Worm (Caenorhabditis elegans) whole organism, L4 larva: ENCODE measurements around the gene tpan-1.
A peak's percentile ranks its signal among the peaks of the same experiment; 100 is the strongest.

ENCODE experiments used
- F10B5.3 ChIP-seq: sonication (generic microtip); optimal IDR thresholded peaks from 2 replicates; lab custom pipeline; 2016; ENCODE audit warnings: mild to moderate bottlenecking, missing genetic modification characterization, missing compliant biosample characterization
- F44E2.7 ChIP-seq: fragments of 200-800 bp; sonication (Bioruptor generic); IDR thresholded peaks from 2 replicates; pipeline ENCODE4 v2.1.2; 2022; ENCODE audit warnings: missing genetic modification characterization, missing compliant biosample characterization
- T20F7.1 ChIP-seq: fragments of 200-800 bp; sonication (Bioruptor generic); optimal IDR thresholded peaks from 2 replicates; lab custom pipeline; 2018; ENCODE audit warnings: mild to moderate bottlenecking, missing genetic modification characterization, missing compliant biosample characterization
- T26A8.4 ChIP-seq: fragments of 200-800 bp; sonication (Bioruptor generic); IDR thresholded peaks from 2 replicates; pipeline ENCODE4 v1.3.6; 2022; ENCODE audit warnings: missing genetic modification characterization, missing compliant biosample characterization
- Y105C5A.15 ChIP-seq: fragments of 200-800 bp; sonication (Bioruptor generic); IDR thresholded peaks from 2 replicates; pipeline ENCODE4 v1.3.6; 2022; ENCODE audit warnings: missing genetic modification characterization, missing compliant biosample characterization
- Y5F2A.4 ChIP-seq: fragments of 200-800 bp; sonication (Bioruptor generic); optimal IDR thresholded peaks from 2 replicates; lab custom pipeline; 2018; ENCODE audit warnings: mild to moderate bottlenecking, missing genetic modification characterization, missing compliant biosample characterization
- arid-1 ChIP-seq: fragments of 200-800 bp; sonication (Bioruptor generic); conservative IDR thresholded peaks from 2 replicates; pipeline ENCODE4 v1.3.6; 2022; ENCODE audit warnings: missing genetic modification reagents, missing genetic modification characterization, missing compliant biosample characterization
- ctbp-1 ChIP-seq: fragments of 200-800 bp; sonication (Bioruptor generic); IDR thresholded peaks from 2 replicates; pipeline ENCODE4 v1.3.6; 2022; ENCODE audit warnings: missing genetic modification reagents, missing genetic modification characterization, missing compliant biosample characterization
- daf-16 ChIP-seq, 3 experiments: sonication (generic microtip); optimal IDR thresholded peaks; 2 replicates each; lab custom pipeline; 2016 to 2017; ENCODE audit warnings: missing genetic modification characterization in 3 of 3, missing genetic modification reagents in 3 of 3, mild to moderate bottlenecking in 2 of 3, missing compliant biosample characterization in 2 of 3, missing biosample characterization in 1 of 3, moderate library complexity in 1 of 3
- daf-19 ChIP-seq: fragments of 200-800 bp; sonication (Bioruptor generic); conservative IDR thresholded peaks from 2 replicates; pipeline ENCODE4 v1.3.6; 2022; ENCODE audit warnings: missing genetic modification characterization, missing compliant biosample characterization
- dmd-8 ChIP-seq: fragments of 200-800 bp; sonication (Bioruptor generic); IDR thresholded peaks from 2 replicates; pipeline ENCODE4 v1.3.6; 2022; ENCODE audit warnings: missing genetic modification characterization, missing compliant biosample characterization
- dpl-1 ChIP-seq: fragments of 150-350 bp; optimal IDR thresholded peaks from 2 replicates; lab custom pipeline; 2014; ENCODE audit warnings: missing biosample characterization, missing genetic modification reagents, missing genetic modification characterization
- duxl-1 ChIP-seq: sonication (generic microtip); optimal IDR thresholded peaks from 2 replicates; lab custom pipeline; 2016; ENCODE audit warnings: mild to moderate bottlenecking, missing genetic modification characterization, moderate library complexity, missing compliant biosample characterization; ENCODE audit not compliant: poor library complexity
- fkh-10 ChIP-seq: fragments of 150-350 bp; optimal IDR thresholded peaks from 2 replicates; lab custom pipeline; 2014; ENCODE audit warnings: missing biosample characterization, missing genetic modification reagents, missing genetic modification characterization
- gei-8 ChIP-seq: fragments of 200-800 bp; sonication (Bioruptor generic); optimal IDR thresholded peaks from 2 replicates; lab custom pipeline; 2018; ENCODE audit warnings: mild to moderate bottlenecking, missing genetic modification characterization, missing compliant biosample characterization
- hlh-11 ChIP-seq: fragments of 200-800 bp; sonication (Bioruptor generic); optimal IDR thresholded peaks from 2 replicates; lab custom pipeline; 2018; ENCODE audit warnings: mild to moderate bottlenecking, missing genetic modification characterization, missing compliant biosample characterization
- hlh-30 ChIP-seq: sonication (generic microtip); optimal IDR thresholded peaks from 2 replicates; lab custom pipeline; 2017; ENCODE audit warnings: antibody characterized with exemption, mild to moderate bottlenecking, missing genetic modification characterization, missing compliant biosample characterization; ENCODE audit not compliant: insufficient read depth
- lim-7 ChIP-seq: fragments of 200-800 bp; sonication (Bioruptor generic); IDR thresholded peaks from 2 replicates; pipeline ENCODE4 v1.3.6; 2022; ENCODE audit warnings: missing genetic modification characterization, missing compliant biosample characterization
- lin-1 ChIP-seq: fragments of 200-800 bp; sonication (Bioruptor generic); IDR thresholded peaks from 2 replicates; pipeline ENCODE4 v1.3.6; 2022; ENCODE audit warnings: missing genetic modification reagents, missing genetic modification characterization, missing compliant biosample characterization
- lin-15B ChIP-seq: fragments of 150-350 bp; sonication (generic microtip); optimal IDR thresholded peaks from 3 replicates; lab custom pipeline; 2014; ENCODE audit warnings: missing biosample characterization, missing genetic modification characterization
- lin-39 ChIP-seq: fragments of 150-350 bp; optimal IDR thresholded peaks from 2 replicates; lab custom pipeline; 2014; ENCODE audit warnings: missing biosample characterization, missing genetic modification reagents, missing genetic modification characterization
- mdl-1 ChIP-seq, 2 experiments: fragments of 150-350 bp in 1 of 2; sonication (generic microtip) in 1 of 2; optimal IDR thresholded peaks; 2 replicates each; lab custom pipeline; 2014 to 2017; ENCODE audit warnings: missing biosample characterization in 2 of 2, missing genetic modification characterization in 2 of 2
- mdt-29 ChIP-seq: fragments of 200-800 bp; sonication (Bioruptor generic); IDR thresholded peaks from 2 replicates; pipeline ENCODE4 v1.3.6; 2022; ENCODE audit warnings: missing genetic modification reagents, missing genetic modification characterization, missing compliant biosample characterization
- mxl-2 ChIP-seq: fragments of 200-800 bp; sonication (Bioruptor generic); conservative IDR thresholded peaks from 2 replicates; pipeline ENCODE4 v1.3.6; 2022; ENCODE audit warnings: missing genetic modification reagents, missing genetic modification characterization, missing compliant biosample characterization
- nhr-11 ChIP-seq: fragments of 150-350 bp; optimal IDR thresholded peaks from 2 replicates; lab custom pipeline; 2014; ENCODE audit warnings: missing biosample characterization, missing genetic modification characterization
- nhr-111 ChIP-seq: fragments of 200-800 bp; sonication (Bioruptor generic); optimal IDR thresholded peaks from 2 replicates; lab custom pipeline; 2018; ENCODE audit warnings: mild to moderate bottlenecking, missing genetic modification characterization, missing compliant biosample characterization
- nhr-28 ChIP-seq: fragments of 150-350 bp; optimal IDR thresholded peaks from 2 replicates; lab custom pipeline; 2014; ENCODE audit warnings: missing biosample characterization, missing genetic modification characterization
- nhr-41 ChIP-seq: fragments of 200-800 bp; sonication (Bioruptor generic); IDR thresholded peaks from 2 replicates; pipeline ENCODE4 v1.3.6; 2022; ENCODE audit warnings: missing genetic modification reagents, missing genetic modification characterization, missing compliant biosample characterization
- nhr-6 ChIP-seq: fragments of 150-350 bp; optimal IDR thresholded peaks from 2 replicates; lab custom pipeline; 2014; ENCODE audit warnings: missing biosample characterization, missing genetic modification characterization
- php-3 ChIP-seq: fragments of 200-800 bp; sonication (Bioruptor generic); IDR thresholded peaks from 2 replicates; pipeline ENCODE4 v1.3.6; 2022; ENCODE audit warnings: missing genetic modification reagents, missing genetic modification characterization, missing compliant biosample characterization
- rbr-2 ChIP-seq: sonication (generic microtip); optimal IDR thresholded peaks from 2 replicates; lab custom pipeline; 2016; ENCODE audit warnings: missing genotype, missing genetic modification characterization, missing compliant biosample characterization
- saeg-2 ChIP-seq: fragments of 200-800 bp; sonication (Bioruptor generic); IDR thresholded peaks from 2 replicates; pipeline ENCODE4 v1.3.6; 2022; ENCODE audit warnings: missing genetic modification reagents, missing genetic modification characterization, missing compliant biosample characterization
- skn-1 ChIP-seq: fragments of 150-350 bp; optimal IDR thresholded peaks from 2 replicates; lab custom pipeline; 2014; ENCODE audit warnings: missing biosample characterization, missing genetic modification characterization
- snpc-4 ChIP-seq: fragments of 150-350 bp; optimal IDR thresholded peaks from 2 replicates; lab custom pipeline; 2014; ENCODE audit warnings: missing biosample characterization, missing genetic modification characterization
- spr-1 ChIP-seq: sonication (generic microtip); optimal IDR thresholded peaks from 2 replicates; lab custom pipeline; 2016; ENCODE audit warnings: mild to moderate bottlenecking, missing genetic modification characterization, missing compliant biosample characterization
- spr-3 ChIP-seq: fragments of 200-800 bp; sonication (Bioruptor generic); optimal IDR thresholded peaks from 2 replicates; lab custom pipeline; 2018; ENCODE audit warnings: mild to moderate bottlenecking, missing genetic modification characterization, missing compliant biosample characterization
- tag-97 ChIP-seq: fragments of 200-800 bp; sonication (Bioruptor generic); IDR thresholded peaks from 2 replicates; pipeline ENCODE4 v1.3.6; 2022; ENCODE audit warnings: missing genetic modification characterization, missing compliant biosample characterization
- tra-1 ChIP-seq: fragments of 200-800 bp; sonication (Bioruptor generic); IDR thresholded peaks from 2 replicates; pipeline ENCODE4 v1.3.6; 2022; ENCODE audit warnings: missing genetic modification reagents, missing genetic modification characterization, missing compliant biosample characterization
- unc-130 ChIP-seq: sonication (generic microtip); optimal IDR thresholded peaks from 2 replicates; lab custom pipeline; 2016; ENCODE audit warnings: missing genetic modification reagents, missing genetic modification characterization, missing compliant biosample characterization
- unc-39 ChIP-seq: sonication (generic microtip); optimal IDR thresholded peaks from 2 replicates; lab custom pipeline; 2017; ENCODE audit warnings: missing biosample characterization, missing genetic modification characterization
- unc-62 ChIP-seq, 3 experiments: fragments of 150-350 bp in 1 of 3; sonication (generic microtip); optimal IDR thresholded peaks in 2 of 3; peaks in 1 of 3; 1 replicate in 1 of 3; 2 replicates in 2 of 3; lab custom pipeline; 2014 to 2017; ENCODE audit warnings: missing biosample characterization in 3 of 3, missing genetic modification characterization in 3 of 3, missing genetic modification reagents in 3 of 3, missing genotype in 1 of 3
- vab-7 ChIP-seq: fragments of 200-800 bp; sonication (Bioruptor generic); IDR thresholded peaks from 2 replicates; pipeline ENCODE4 v1.3.6; 2022; ENCODE audit warnings: missing genetic modification reagents, missing genetic modification characterization, missing compliant biosample characterization
- zfp-2 ChIP-seq: sonication (generic microtip); optimal IDR thresholded peaks from 2 replicates; lab custom pipeline; 2016; ENCODE audit warnings: mild to moderate bottlenecking, missing genetic modification characterization, missing compliant biosample characterization
- zfp-3 ChIP-seq: fragments of 200-800 bp; sonication (Bioruptor generic); conservative IDR thresholded peaks from 2 replicates; pipeline ENCODE4 v1.3.6; 2022; ENCODE audit warnings: missing genetic modification reagents, missing genetic modification characterization, missing compliant biosample characterization
- zip-2 ChIP-seq: fragments of 150-350 bp; optimal IDR thresholded peaks from 2 replicates; lab custom pipeline; 2014; ENCODE audit warnings: missing biosample characterization, missing genetic modification characterization
- ztf-11 ChIP-seq: fragments of 150-350 bp; optimal IDR thresholded peaks from 2 replicates; lab custom pipeline; 2014; ENCODE audit warnings: missing biosample characterization, missing genetic modification characterization
- ztf-7 ChIP-seq: fragments of 150-350 bp; optimal IDR thresholded peaks from 2 replicates; lab custom pipeline; 2014; ENCODE audit warnings: missing biosample characterization, missing genetic modification characterization

Gene tpan-1

ce11 chrV:20776761-20777160 lies 12.5 kb upstream of the tpan-1 start (continued):
- TF ChIP-seq spr-1 (tag; lab: Kevin White, UChicago): no peak
- TF ChIP-seq rbr-2: peak; percentile 23
- no peak for TF ChIP-seq duxl-1 (tag; lab: Kevin White, UChicago)
- no peak for TF ChIP-seq F10B5.3 (tag; lab: Kevin White, UChicago)
- TF ChIP-seq fkh-10 (GFP tag; lab: Kevin White, UChicago): peak; percentile 13
- TF ChIP-seq T26A8.4 (GFP tag; lab: Robert Waterston, UW): peak; percentile 14; the same call in 1 of the 2 replicates
- TF ChIP-seq spr-3 (GFP tag; lab: Kevin White, UChicago): no peak
- TF ChIP-seq zfp-3 (GFP tag; lab: Robert Waterston, UW): peak; percentile 30; the same call in 1 of the 2 replicates
- TF ChIP-seq ztf-7: no peak
- TF ChIP-seq dmd-8: no peak
- peak in 1 of 2 experiments; percentile 74 for TF ChIP-seq unc-62 (GFP tag; optimal IDR thresholded peaks at IDR 0.05 in 1 of 2; lab: Kevin White, UChicago)
- TF ChIP-seq unc-62 (tag; optimal IDR thresholded peaks at IDR 0.05; lab: Kevin White, UChicago): no peak
- 0 out of 2 replicates have a peak, but pooled peaks have one; percentile 30 for TF ChIP-seq arid-1 (GFP tag; lab: Robert Waterston, UW)
- no peak for TF ChIP-seq nhr-6
- no peak for TF ChIP-seq daf-19 (GFP tag; lab: Robert Waterston, UW)
- peak; percentile 81 for TF ChIP-seq nhr-28
- no peak for TF ChIP-seq daf-16 (GFP tag; optimal IDR thresholded peaks at IDR 0.05; lab: Kevin White, UChicago)
- TF ChIP-seq daf-16 (tag; optimal IDR thresholded peaks at IDR 0.05; lab: Kevin White, UChicago): peak; percentile 48
- TF ChIP-seq hlh-30 (tag; lab: Kevin White, UChicago): peak; percentile 84
- peak; percentile 73 for TF ChIP-seq nhr-11 (tag; lab: Kevin White, UChicago)
- peak; percentile 29; the same call in 1 of the 2 replicates for TF ChIP-seq tra-1 (GFP tag; lab: Robert Waterston, UW)
- peak; percentile 73 for TF ChIP-seq ctbp-1 (GFP tag; lab: Robert Waterston, UW)
- peak; percentile 77 for TF ChIP-seq hlh-11

- TF ChIP-seq unc-39 (tag; lab: Kevin White, UChicago): no peak
- TF ChIP-seq lin-15B: no peak
- peak; percentile 89 for TF ChIP-seq spr-1 (tag; lab: Kevin White, UChicago)
- TF ChIP-seq vab-7 (GFP tag; lab: Robert Waterston, UW): peak; percentile 64; the same call in 1 of the 2 replicates
- TF ChIP-seq tag-97 (GFP tag; lab: Robert Waterston, UW): no peak
- TF ChIP-seq saeg-2 (GFP tag; lab: Robert Waterston, UW): peak; percentile 84
- peak; percentile 96 for TF ChIP-seq nhr-11 (tag; lab: Kevin White, UChicago)
- no peak for TF ChIP-seq mxl-2 (GFP tag; lab: Robert Waterston, UW)
- TF ChIP-seq zip-2: peak; percentile 67
- TF ChIP-seq nhr-28: peak; percentile 93
- TF ChIP-seq F44E2.7 (GFP tag; lab: Robert Waterston, UW): no peak
- peak; percentile 72; the same call in 1 of the 2 replicates for TF ChIP-seq nhr-41 (GFP tag; lab: Robert Waterston, UW)
- TF ChIP-seq mdt-29 (GFP tag; lab: Robert Waterston, UW): 0 out of 2 replicates have a peak, but pooled peaks have one; percentile 80
- TF ChIP-seq skn-1 (tag; lab: Kevin White, UChicago): no peak
- peak; percentile 83 for TF ChIP-seq duxl-1 (tag; lab: Kevin White, UChicago)
- TF ChIP-seq nhr-111 (GFP tag; lab: Kevin White, UChicago): no peak
- TF ChIP-seq mdl-1 (tag; optimal IDR thresholded peaks at IDR 0.05; lab: Kevin White, UChicago): peak; percentile 89 to 99
- TF ChIP-seq lin-39 (tag; lab: Kevin White, UChicago): no peak
- TF ChIP-seq lim-7: peak; percentile 20; the same call in 1 of the 2 replicates
- TF ChIP-seq lin-1 (GFP tag; lab: Robert Waterston, UW): peak; percentile 78
- peak; percentile 70 for TF ChIP-seq dpl-1 (GFP tag; lab: Kevin White, UChicago)
- TF ChIP-seq unc-130 (GFP tag; lab: Kevin White, UChicago): peak; percentile 8
- peak; percentile 73 for TF ChIP-seq gei-8
- TF ChIP-seq unc-62 (GFP tag; optimal IDR thresholded peaks at IDR 0.05 in 1 of 2; lab: Kevin White, UChicago): peak in 1 of 2 experiments; percentile 100
- TF ChIP-seq unc-62 (tag; optimal IDR thresholded peaks at IDR 0.05; lab: Kevin White, UChicago): no peak
- peak; percentile 72 for TF ChIP-seq php-3 (GFP tag; lab: Robert Waterston, UW)
- TF ChIP-seq ztf-11 (tag; lab: Kevin White, UChicago): no peak
- TF ChIP-seq Y105C5A.15: no peak
- peak; percentile 44 for TF ChIP-seq Y5F2A.4 (GFP tag; lab: Kevin White, UChicago)
- TF ChIP-seq T20F7.1 (GFP tag; lab: Kevin White, UChicago): peak; percentile 71
- TF ChIP-seq zfp-2 (tag; lab: Kevin White, UChicago): peak; percentile 59
- peak; percentile 7 for TF ChIP-seq snpc-4
- peak; percentile 84 for TF ChIP-seq T26A8.4 (GFP tag; lab: Robert Waterston, UW)
- peak; percentile 87 for TF ChIP-seq zfp-3 (GFP tag; lab: Robert Waterston, UW)
These were observed 11.0 kb upstream of the tpan-1 start for ce11 chrV:20778257-20778697.
